Worm (Caenorhabditis elegans) whole organism, late embryonic: ENCODE data around the gene F35E8.6.
"Not testable (repeated sequence)": the region's sequence is repeated elsewhere in the genome, so short reads cannot be mapped to it uniquely, and the experiment has no call there.

Experiments
- ceh-34 ChIP-seq: sonication (generic microtip); optimal IDR thresholded peaks from 2 replicates; lab custom pipeline; 2016; ENCODE audit warnings: mild to moderate bottlenecking, missing genetic modification characterization, missing compliant biosample characterization
- ceh-6 ChIP-seq: fragments of 200-800 bp; sonication (Bioruptor generic); optimal IDR thresholded peaks from 2 replicates; lab custom pipeline; 2018; ENCODE audit warnings: mild to moderate bottlenecking, missing genetic modification characterization, missing compliant biosample characterization
- fkh-10 ChIP-seq: fragments of 150-350 bp; optimal IDR thresholded peaks from 2 replicates; lab custom pipeline; 2014; ENCODE audit warnings: missing biosample characterization, missing genetic modification reagents, missing genetic modification characterization
- pqm-1 ChIP-seq: sonication (generic microtip); optimal IDR thresholded peaks from 2 replicates; lab custom pipeline; 2016; ENCODE audit warnings: missing genetic modification characterization, missing compliant biosample characterization

- not testable (repeated sequence) for TF ChIP-seq pqm-1 (tag; lab: Kevin White, UChicago); ceh-6 (GFP tag; lab: Kevin White, UChicago); ceh-34 (tag; lab: Kevin White, UChicago); fkh-10 (GFP tag; lab: Kevin White, UChicago)
Observed at ce11 chrV:15905530-15905929, 6.4 kb upstream of the F35E8.6 start, which contains the start of the genes F35E8.1 and F35E8.2.
